Fruit fly (Drosophila melanogaster) whole organism, prepupa: ENCODE data around the gene CG43339.
A peak's percentile ranks its signal among the peaks of the same experiment; 100 is the strongest.

ENCODE experiments used
- CG10631 ChIP-seq: fragments of 200-800 bp; sonication (Bioruptor generic); optimal IDR thresholded peaks from 2 replicates; lab custom pipeline; 2016; ENCODE audit warnings: missing biosample characterization, missing genetic modification characterization
- CG11762 ChIP-seq: fragments of 200-800 bp; sonication (Bioruptor generic); optimal IDR thresholded peaks from 3 replicates; lab custom pipeline; 2016; ENCODE audit warnings: missing biosample characterization, missing genetic modification characterization; ENCODE audit not compliant: insufficient read depth
- CG11902 ChIP-seq: fragments of 200-800 bp; sonication (Bioruptor generic); optimal IDR thresholded peaks from 3 replicates; lab custom pipeline; 2016; ENCODE audit warnings: missing biosample characterization, missing genetic modification characterization
- CG15336 ChIP-seq: fragments of 200-800 bp; sonication (Bioruptor generic); IDR thresholded peaks from 2 replicates; pipeline ENCODE4 v1.3.6; 2022; ENCODE audit warnings: missing biosample characterization, missing genetic modification characterization
- CG16779 ChIP-seq: fragments of 200-800 bp; sonication (Bioruptor generic); optimal IDR thresholded peaks from 3 replicates; lab custom pipeline; 2017; ENCODE audit warnings: missing biosample characterization, mild to moderate bottlenecking, missing genetic modification characterization
- CG3032 ChIP-seq: fragments of 200-800 bp; optimal IDR thresholded peaks from 2 replicates; lab custom pipeline; 2019; ENCODE audit warnings: missing biosample characterization, mild to moderate bottlenecking, missing genetic modification characterization, moderate library complexity
- CG31627 ChIP-seq: fragments of 200-800 bp; sonication (Bioruptor generic); optimal IDR thresholded peaks from 3 replicates; lab custom pipeline; 2016; ENCODE audit warnings: missing biosample characterization, missing genetic modification characterization
- CG32006 ChIP-seq: fragments of 200-800 bp; sonication (Bioruptor generic); optimal IDR thresholded peaks from 3 replicates; lab custom pipeline; 2017; ENCODE audit warnings: missing biosample characterization, mild to moderate bottlenecking, missing genetic modification characterization
- CG34406 ChIP-seq: fragments of 200-800 bp; sonication (Bioruptor generic); optimal IDR thresholded peaks from 3 replicates; lab custom pipeline; 2016; ENCODE audit warnings: missing biosample characterization, missing genetic modification characterization
- CG3919 ChIP-seq: fragments of 200-800 bp; sonication (Bioruptor generic); optimal IDR thresholded peaks from 3 replicates; lab custom pipeline; 2016; ENCODE audit warnings: missing biosample characterization, missing genetic modification characterization
- CG6163 ChIP-seq: fragments of 200-800 bp; sonication (Bioruptor generic); IDR thresholded peaks from 3 replicates; pipeline ENCODE4 v1.3.6; 2022; ENCODE audit warnings: missing biosample characterization, missing genetic modification characterization
- CG6276 ChIP-seq: fragments of 200-800 bp; sonication (Bioruptor generic); optimal IDR thresholded peaks from 2 replicates; lab custom pipeline; 2017; ENCODE audit warnings: missing biosample characterization, mild to moderate bottlenecking, missing genetic modification characterization
- CG6792 ChIP-seq: fragments of 200-800 bp; sonication (Bioruptor generic); optimal IDR thresholded peaks from 3 replicates; lab custom pipeline; 2016; ENCODE audit warnings: missing biosample characterization, missing genetic modification characterization
- CG6854 ChIP-seq: fragments of 200-800 bp; sonication (Bioruptor generic); optimal IDR thresholded peaks from 2 replicates; lab custom pipeline; 2017; ENCODE audit warnings: missing biosample characterization, mild to moderate bottlenecking, missing genetic modification characterization
- Eip93F ChIP-seq: fragments of 200-800 bp; sonication (Bioruptor generic); optimal IDR thresholded peaks from 2 replicates; lab custom pipeline; 2016; ENCODE audit warnings: missing biosample characterization, mild to moderate bottlenecking, missing genetic modification characterization
- Ets21C ChIP-seq: fragments of 200-800 bp; sonication (Bioruptor generic); optimal IDR thresholded peaks from 3 replicates; lab custom pipeline; 2016; ENCODE audit warnings: missing biosample characterization, missing genetic modification characterization
- Hr39 ChIP-seq: fragments of 200-800 bp; sonication (Bioruptor generic); optimal IDR thresholded peaks from 2 replicates; lab custom pipeline; 2016; ENCODE audit warnings: missing biosample characterization, missing genetic modification characterization
- Lpt ChIP-seq: fragments of 200-800 bp; sonication (Bioruptor generic); optimal IDR thresholded peaks from 3 replicates; lab custom pipeline; 2016; ENCODE audit warnings: missing biosample characterization, missing genetic modification characterization
- Met ChIP-seq: fragments of 200-800 bp; sonication (Bioruptor generic); optimal IDR thresholded peaks from 3 replicates; lab custom pipeline; 2016; ENCODE audit warnings: missing biosample characterization, missing genetic modification characterization
- OdsH ChIP-seq: fragments of 200-800 bp; sonication (Bioruptor generic); optimal IDR thresholded peaks from 3 replicates; lab custom pipeline; 2016; ENCODE audit warnings: missing biosample characterization, missing genetic modification characterization
- Smox ChIP-seq: fragments of 200-800 bp; sonication (Bioruptor generic); optimal IDR thresholded peaks from 3 replicates; lab custom pipeline; 2016; ENCODE audit warnings: missing biosample characterization, missing genetic modification characterization
- Sox102F ChIP-seq: fragments of 200-800 bp; sonication (Bioruptor generic); optimal IDR thresholded peaks from 2 replicates; lab custom pipeline; 2016; ENCODE audit warnings: missing biosample characterization, mild to moderate bottlenecking, missing genetic modification characterization
- Sox14 ChIP-seq: fragments of 200-800 bp; sonication (Bioruptor generic); optimal IDR thresholded peaks from 3 replicates; lab custom pipeline; 2016; ENCODE audit warnings: missing biosample characterization, missing genetic modification characterization
- Sox15 ChIP-seq: fragments of 200-800 bp; sonication (Bioruptor generic); optimal IDR thresholded peaks from 3 replicates; lab custom pipeline; 2016; ENCODE audit warnings: missing biosample characterization, missing genetic modification characterization
- achi ChIP-seq: fragments of 200-800 bp; sonication (Bioruptor generic); optimal IDR thresholded peaks from 3 replicates; lab custom pipeline; 2016; ENCODE audit warnings: missing biosample characterization, missing genetic modification characterization
- acj6 ChIP-seq: fragments of 200-800 bp; sonication (Bioruptor generic); optimal IDR thresholded peaks from 3 replicates; lab custom pipeline; 2016; ENCODE audit warnings: missing biosample characterization, missing genetic modification characterization
- cyc ChIP-seq: fragments of 200-800 bp; sonication (Bioruptor generic); optimal IDR thresholded peaks from 3 replicates; lab custom pipeline; 2016; ENCODE audit warnings: missing biosample characterization, missing genetic modification characterization
- dsx ChIP-seq: fragments of 200-800 bp; optimal IDR thresholded peaks from 3 replicates; lab custom pipeline; 2019; ENCODE audit warnings: missing biosample characterization, mild to moderate bottlenecking, missing genetic modification characterization, moderate library complexity; ENCODE audit not compliant: poor library complexity, severe bottlenecking
- esn ChIP-seq: fragments of 200-800 bp; sonication (Bioruptor generic); optimal IDR thresholded peaks from 2 replicates; lab custom pipeline; 2016; ENCODE audit warnings: missing biosample characterization, mild to moderate bottlenecking, missing genetic modification characterization, moderate library complexity
- fkh ChIP-seq: fragments of 200-800 bp; sonication (Bioruptor generic); optimal IDR thresholded peaks from 3 replicates; lab custom pipeline; 2017; ENCODE audit warnings: missing biosample characterization, mild to moderate bottlenecking, missing genetic modification characterization, moderate library complexity
- lz ChIP-seq: fragments of 200-800 bp; sonication (Bioruptor generic); optimal IDR thresholded peaks from 3 replicates; lab custom pipeline; 2016; ENCODE audit warnings: missing biosample characterization, missing genetic modification characterization
- pdm3 ChIP-seq: fragments of 200-800 bp; sonication (Bioruptor generic); optimal IDR thresholded peaks from 3 replicates; lab custom pipeline; 2016; ENCODE audit warnings: missing biosample characterization, missing genetic modification characterization
- salr ChIP-seq, 2 experiments: fragments of 200-800 bp; sonication (Bioruptor generic); optimal IDR thresholded peaks; 3 replicates each; lab custom pipeline; 2016 to 2018; ENCODE audit warnings: missing biosample characterization in 2 of 2, missing genetic modification characterization in 2 of 2, mild to moderate bottlenecking in 1 of 2
- ss ChIP-seq, 2 experiments: fragments of 200-800 bp; sonication (Bioruptor generic); optimal IDR thresholded peaks; 2 replicates in 1 of 2; 3 replicates in 1 of 2; lab custom pipeline; 2017 to 2018; ENCODE audit warnings: mild to moderate bottlenecking in 2 of 2, missing biosample characterization in 2 of 2, missing genetic modification characterization in 2 of 2, moderate library complexity in 1 of 2
- vri ChIP-seq: fragments of 200-800 bp; sonication (Bioruptor generic); optimal IDR thresholded peaks from 3 replicates; lab custom pipeline; 2016; ENCODE audit warnings: missing biosample characterization, mild to moderate bottlenecking, missing genetic modification characterization

The CG43339 gene

dm6 chr2L:18693877-18694723 lies 21.0 kb upstream of the CG43339 start (continued):
- peak; percentile 41 for TF ChIP-seq achi (GFP tag; lab: Kevin White, UChicago)
- peak; percentile 28 for TF ChIP-seq CG34406 (GFP tag; lab: Kevin White, UChicago)
- TF ChIP-seq CG16779 (tag; lab: Kevin White, UChicago): no peak
- TF ChIP-seq pdm3 (GFP tag; lab: Kevin White, UChicago): peak; percentile 50
- TF ChIP-seq lz: peak; percentile 51
- TF ChIP-seq CG15336 (GFP tag; lab: Robert Waterston, UW): peak; percentile 56; the same call in 1 of the 2 replicates
- TF ChIP-seq ss (GFP tag; optimal IDR thresholded peaks at IDR 0.05; lab: Kevin White, UChicago): no peak
- no peak for TF ChIP-seq salr (GFP tag; optimal IDR thresholded peaks at IDR 0.05; lab: Kevin White, UChicago)
- TF ChIP-seq cyc (GFP tag; lab: Kevin White, UChicago): peak; percentile 10
- no peak for TF ChIP-seq Lpt
- TF ChIP-seq Sox14 (GFP tag; lab: Kevin White, UChicago): peak; percentile 53
- peak; percentile 19 for TF ChIP-seq Ets21C (GFP tag; lab: Kevin White, UChicago)
- peak; percentile 53 for TF ChIP-seq acj6 (GFP tag; lab: Kevin White, UChicago)
- TF ChIP-seq, all 60 proteins: peak for 32

DNA sequence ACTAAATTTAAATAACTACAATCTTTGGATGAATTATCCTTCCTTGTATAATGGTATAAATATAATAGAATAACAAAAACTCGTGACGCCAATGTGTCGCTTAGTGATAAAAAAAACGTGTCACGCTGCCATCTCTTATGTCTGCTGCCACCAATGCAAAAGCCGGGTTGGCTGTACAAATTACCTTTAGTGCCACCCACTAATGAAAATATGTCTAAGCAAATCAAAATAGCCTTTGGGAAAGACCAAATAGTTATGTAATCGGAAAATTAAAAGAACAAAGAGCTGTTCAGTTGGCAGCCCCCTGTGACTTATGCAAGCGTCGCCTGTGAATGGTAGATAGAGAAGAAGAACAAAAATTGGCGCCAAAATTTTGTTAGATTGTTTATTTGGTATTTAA lies 16.3 kb upstream of the CG43339 start, which contains the start of gene CG10336:
Gene CG10336 (plus strand): TSS at position 153 of the 400 bp plus-strand sequence.
- TF ChIP-seq CG6276 (GFP tag; lab: Kevin White, UChicago) (no peak), lz (no peak), fkh (GFP tag; lab: Kevin White, UChicago) (no peak), CG3032 (tag; lab: Kevin White, UChicago) (no peak), CG6792 (GFP tag; lab: Kevin White, UChicago) (no peak), Met (no peak), CG3919 (GFP tag; lab: Kevin White, UChicago) (no peak), Hr39 (GFP tag; lab: Kevin White, UChicago) (no peak), vri (peak; percentile 92), Sox15 (GFP tag; lab: Kevin White, UChicago) (no peak), acj6 (GFP tag; lab: Kevin White, UChicago) (no peak), CG34406 (GFP tag; lab: Kevin White, UChicago) (no peak), CG6854 (no peak), CG6163 (GFP tag; lab: Robert Waterston, UW) (no peak), CG11902 (GFP tag; lab: Kevin White, UChicago) (no peak), CG32006 (GFP tag; lab: Kevin White, UChicago) (no peak), CG31627 (no peak), Sox102F (GFP tag; lab: Kevin White, UChicago) (no peak), Sox14 (GFP tag; lab: Kevin White, UChicago) (peak; percentile 97), CG10631 (GFP tag; lab: Kevin White, UChicago) (no peak), esn (GFP tag; lab: Kevin White, UChicago) (peak; percentile 11), CG11762 (no peak), Eip93F (no peak)
- TF ChIP-seq, all 60 proteins: peak for 3

DNA sequence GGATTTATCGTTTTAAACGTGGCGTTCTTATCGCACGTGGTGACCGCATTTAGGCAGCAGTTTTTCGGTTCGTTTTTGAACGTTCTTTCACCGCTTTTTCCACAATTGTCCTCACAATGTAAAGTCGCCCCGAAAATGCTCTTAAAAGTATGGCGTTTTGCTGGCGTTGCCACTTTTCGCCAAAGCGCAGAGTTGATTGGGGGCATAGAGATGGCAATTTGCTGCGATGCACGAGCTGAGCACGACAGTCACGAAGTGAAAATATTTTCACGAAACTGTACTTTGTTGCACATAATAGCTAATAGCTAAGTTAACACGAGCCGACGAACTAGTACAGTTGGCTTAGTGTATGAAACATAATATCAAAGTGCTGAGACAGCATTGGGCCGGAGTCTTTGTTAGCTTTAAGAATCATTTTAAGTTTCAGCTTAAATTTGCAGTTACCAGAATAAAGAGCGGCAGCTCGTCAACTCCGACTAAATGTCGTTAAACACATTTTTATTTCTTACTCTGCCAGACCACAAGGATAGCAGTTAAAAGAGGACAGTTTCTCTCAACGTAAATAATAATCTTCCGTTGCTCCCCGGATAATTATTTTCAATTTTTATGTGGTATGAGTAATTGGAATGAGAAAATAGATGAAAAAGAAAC lies 15.7 kb upstream of the CG43339 start, which contains the start of gene msl-1:
Gene msl-1 (minus strand): TSS at position 155 of the 651 bp plus-strand sequence.
- TF ChIP-seq pdm3 (GFP tag; lab: Kevin White, UChicago) (no peak), Sox14 (GFP tag; lab: Kevin White, UChicago) (peak; percentile 65), CG6163 (GFP tag; lab: Robert Waterston, UW) (no peak; the same call in 1 of the 3 replicates), dsx (GFP tag; lab: Kevin White, UChicago) (peak; percentile 73), esn (GFP tag; lab: Kevin White, UChicago) (peak; percentile 39), CG3032 (tag; lab: Kevin White, UChicago) (peak; percentile 5), Smox (no peak), cyc (GFP tag; lab: Kevin White, UChicago) (peak; percentile 44), CG6792 (GFP tag; lab: Kevin White, UChicago) (no peak), CG31627 (peak; percentile 52), OdsH (GFP tag; lab: Kevin White, UChicago) (no peak), lz (peak; percentile 40), fkh (GFP tag; lab: Kevin White, UChicago) (no peak), CG6854 (peak; percentile 19)
